Worm (Caenorhabditis elegans): ENCODE results near the gene idpc-7.

idpc-7 gene

ce11 chrV:9661514-9661913, 42.7 kb upstream of the idpc-7 start, which contains the start of gene pitr-4:
TSS of gene pitr-4 (minus strand) at chrV:9661614.
- no peak for TF ChIP-seq php-3 (GFP tag; IDR thresholded peaks at IDR 0.05)
- TF ChIP-seq arid-1 (GFP tag; conservative IDR thresholded peaks at IDR 0.05), result no peak
- TF ChIP-seq Y48G9A.11 (GFP tag; IDR thresholded peaks at IDR 0.05), result no peak
- no peak for TF ChIP-seq unc-62 (GFP tag; optimal IDR thresholded peaks at IDR 0.05 in 1 of 2)
- TF ChIP-seq unc-62 (tag; optimal IDR thresholded peaks at IDR 0.05), result no peak
- no peak for TF ChIP-seq aha-1 (tag)
- no peak for TF ChIP-seq lsy-2 (tag; optimal IDR thresholded peaks at IDR 0.05)
- TF ChIP-seq ces-1 (GFP tag; optimal IDR thresholded peaks at IDR 0.05), result no peak
- TF ChIP-seq lin-38 (GFP tag; IDR thresholded peaks at IDR 0.05), result no peak
- no peak for TF ChIP-seq R02D3.7 (tag; optimal IDR thresholded peaks at IDR 0.05)
- TF ChIP-seq vab-7 (GFP tag; IDR thresholded peaks at IDR 0.05), result no peak
- TF ChIP-seq dmd-9 (GFP tag; IDR thresholded peaks at IDR 0.05), result no peak
- no peak for TF ChIP-seq madf-9 (GFP tag; conservative IDR thresholded peaks at IDR 0.05)
- no peak for TF ChIP-seq lin-29 (GFP tag; IDR thresholded peaks at IDR 0.05)
- TF ChIP-seq pqm-1 (tag; optimal IDR thresholded peaks at IDR 0.05), result no peak
- TF ChIP-seq F26F4.8 (GFP tag; conservative IDR thresholded peaks at IDR 0.05), result no peak
- TF ChIP-seq ceh-28 (tag; optimal IDR thresholded peaks at IDR 0.05), result no peak
- TF ChIP-seq daf-16 (GFP tag; optimal IDR thresholded peaks at IDR 0.05), result no peak
- no peak for TF ChIP-seq daf-16 (tag; optimal IDR thresholded peaks at IDR 0.05)
- no peak for TF ChIP-seq skn-1 (tag; optimal IDR thresholded peaks at IDR 0.05)
- TF ChIP-seq ZK337.2 (GFP tag; IDR thresholded peaks at IDR 0.05), result no peak

DNA sequence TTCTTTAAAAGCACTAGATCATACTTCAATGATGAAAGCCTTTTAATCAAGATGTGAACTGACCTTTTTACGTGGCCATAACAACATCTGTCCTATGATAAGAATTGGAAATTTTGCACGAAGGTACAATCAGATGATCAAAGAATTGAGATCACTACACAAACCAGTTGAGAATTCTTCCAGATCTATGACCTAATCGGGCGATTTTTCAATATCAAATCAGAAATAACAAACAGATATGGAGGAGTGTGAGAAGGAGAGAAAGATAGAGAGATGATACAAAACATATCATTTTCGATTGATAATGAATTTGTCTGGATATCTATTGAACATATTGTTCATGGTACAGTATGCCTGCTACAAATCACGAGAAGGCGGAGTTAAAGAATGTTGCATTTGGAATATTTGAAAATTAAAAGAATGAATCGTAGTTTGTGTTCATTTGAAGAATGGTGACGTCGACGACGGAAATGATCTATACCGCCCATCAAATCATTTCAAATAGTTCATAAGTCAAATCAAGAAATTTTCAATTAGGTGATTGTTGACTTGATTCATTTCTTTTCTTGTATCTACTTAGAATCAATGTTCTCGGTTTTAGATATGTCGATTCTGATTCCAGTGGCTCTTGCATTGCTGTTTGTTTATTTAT, 35.5 kb upstream of the idpc-7 start, which contains the start of gene cyp-29A4:
Gene cyp-29A4, plus strand, starts transcription at position 602 of the 652 bp plus-strand sequence.
- TF ChIP-seq nhr-28 (tag; optimal IDR thresholded peaks at IDR 0.05) (peak; percentile 86), aha-1 (tag) (peak; percentile 2), unc-62 (GFP tag; optimal IDR thresholded peaks at IDR 0.05 in 1 of 2) (peak in 1 of 2 experiments; percentile 66), unc-62 (tag; optimal IDR thresholded peaks at IDR 0.05) (no peak), zag-1 (tag; optimal IDR thresholded peaks at IDR 0.05) (no peak), Y75B8A.6 (GFP tag; IDR thresholded peaks at IDR 0.05) (no peak), lir-3 (tag; optimal IDR thresholded peaks at IDR 0.05) (no peak), rbr-2 (tag; optimal IDR thresholded peaks at IDR 0.05) (no peak), Y5F2A.4 (GFP tag; optimal IDR thresholded peaks at IDR 0.05) (no peak)

ce11 chrV:9651294-9651693, 32.5 kb upstream of the idpc-7 start, which contains the start of gene T06E4.21:
TSS of gene T06E4.21 (plus strand) at chrV:9651594.
- TF ChIP-seq ztf-11 (tag; optimal IDR thresholded peaks at IDR 0.05) (no peak), arid-1 (GFP tag; conservative IDR thresholded peaks at IDR 0.05) (no peak), nhr-25 (tag; optimal IDR thresholded peaks at IDR 0.05; ENCODE audit: borderline replicate concordance, insufficient read depth) (no peak), mes-2 (tag; optimal IDR thresholded peaks at IDR 0.05; ENCODE audit: poor library complexity, severe bottlenecking) (no peak), F37D6.2 (tag; optimal IDR thresholded peaks at IDR 0.05) (no peak), unc-130 (GFP tag; optimal IDR thresholded peaks at IDR 0.05) (no peak), lin-38 (GFP tag; IDR thresholded peaks at IDR 0.05) (no peak), vab-7 (GFP tag; IDR thresholded peaks at IDR 0.05) (no peak), unc-39 (tag; optimal IDR thresholded peaks at IDR 0.05) (no peak), lin-15B (tag; optimal IDR thresholded peaks at IDR 0.05) (no peak), F26F4.8 (GFP tag; conservative IDR thresholded peaks at IDR 0.05) (no peak), hmg-1.1 (GFP tag; IDR thresholded peaks at IDR 0.05) (no peak)

DNA sequence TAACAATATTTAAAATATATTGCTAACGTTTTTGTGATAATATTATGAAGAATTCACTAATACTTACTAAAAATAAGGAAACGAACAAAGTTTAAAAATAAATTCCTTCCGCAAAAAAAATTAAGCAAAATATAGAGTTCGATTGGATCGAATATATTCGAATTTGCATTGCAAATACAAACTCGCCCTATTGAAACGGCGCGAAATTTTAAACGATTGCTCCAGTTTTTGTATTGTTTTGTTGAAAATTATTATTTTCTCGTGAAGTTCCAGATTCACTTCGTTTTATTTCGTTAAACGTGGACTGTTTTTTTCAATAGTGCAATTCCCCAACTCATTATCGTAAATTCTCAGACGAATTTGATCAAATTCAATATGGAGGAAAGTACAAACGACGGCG, 26.7 kb upstream of the idpc-7 start, which contains the start of the genes atl-1 and hcp-2:
Gene atl-1, minus strand, starts transcription at position 89 of the 400 bp plus-strand sequence.
Gene hcp-2, plus strand, starts transcription at position 353 of the 400 bp plus-strand sequence.
- no peak for TF ChIP-seq daf-8 (GFP tag; IDR thresholded peaks at IDR 0.05)
- TF ChIP-seq dpl-1 (GFP tag; optimal IDR thresholded peaks at IDR 0.05), result peak; percentile 62

Measured in whole organism, L4 larva.